Fruit fly (Drosophila melanogaster) whole organism, embryonic: ENCODE measurements around the gene CG31102.

ENCODE experiments used
- Aef1 ChIP-seq: fragments of 200-800 bp; sonication (Bioruptor generic); IDR thresholded peaks from 3 replicates; pipeline ENCODE4 v1.3.6; 2022; ENCODE audit warnings: missing biosample characterization, missing genetic modification characterization
- Asciz ChIP-seq: fragments of 200-800 bp; sonication (Bioruptor generic); optimal IDR thresholded peaks from 2 replicates; lab custom pipeline; 2017; ENCODE audit warnings: missing biosample characterization, mild to moderate bottlenecking, missing genetic modification characterization, missing genetic modification reagents
- Atf6 ChIP-seq: fragments of 200-800 bp; sonication (Bioruptor generic); IDR thresholded peaks from 2 replicates; pipeline ENCODE4 v1.3.6; 2022; ENCODE audit warnings: missing biosample characterization, missing genetic modification characterization
- B-H2 ChIP-seq: fragments of 200-800 bp; sonication (Bioruptor generic); optimal IDR thresholded peaks from 2 replicates; lab custom pipeline; 2018; ENCODE audit warnings: missing biosample characterization, mild to moderate bottlenecking, missing genetic modification characterization
- C15 ChIP-seq: fragments of 200-800 bp; sonication (Bioruptor generic); IDR thresholded peaks from 3 replicates; pipeline ENCODE4 v1.3.6; 2022; ENCODE audit warnings: missing biosample characterization, missing genetic modification characterization
- CG10147 ChIP-seq: fragments of 200-800 bp; sonication (Bioruptor generic); optimal IDR thresholded peaks from 2 replicates; lab custom pipeline; 2019; ENCODE audit warnings: missing biosample characterization, mild to moderate bottlenecking, missing genetic modification characterization, moderate library complexity
- CG11560 ChIP-seq: fragments of 200-800 bp; sonication (Bioruptor generic); IDR thresholded peaks from 3 replicates; pipeline ENCODE4 v1.3.6; 2022; ENCODE audit warnings: missing biosample characterization, missing genetic modification characterization
- CG12071 ChIP-seq: fragments of 200-800 bp; sonication (Bioruptor generic); optimal IDR thresholded peaks from 3 replicates; lab custom pipeline; 2018; ENCODE audit warnings: missing biosample characterization, mild to moderate bottlenecking, missing genetic modification characterization
- CG12299 ChIP-seq: fragments of 200-800 bp; sonication (Bioruptor generic); optimal IDR thresholded peaks from 2 replicates; lab custom pipeline; 2018; ENCODE audit warnings: missing biosample characterization, mild to moderate bottlenecking, missing genetic modification characterization
- CG13296 ChIP-seq: fragments of 200-800 bp; sonication (Bioruptor generic); optimal IDR thresholded peaks from 3 replicates; lab custom pipeline; 2018; ENCODE audit warnings: missing biosample characterization, mild to moderate bottlenecking, missing genetic modification characterization
- CG13894 ChIP-seq: fragments of 200-800 bp; sonication (Bioruptor generic); optimal IDR thresholded peaks from 3 replicates; lab custom pipeline; 2018; ENCODE audit warnings: missing biosample characterization, mild to moderate bottlenecking, missing genetic modification characterization, moderate library complexity
- CG14667 ChIP-seq: fragments of 200-800 bp; sonication (Bioruptor generic); IDR thresholded peaks from 2 replicates; pipeline ENCODE4 v1.3.6; 2022; ENCODE audit warnings: missing biosample characterization, missing genetic modification characterization
- CG17912 ChIP-seq: fragments of 200-800 bp; sonication (Bioruptor generic); optimal IDR thresholded peaks from 2 replicates; lab custom pipeline; 2018; ENCODE audit warnings: missing biosample characterization, mild to moderate bottlenecking, missing genetic modification characterization
- CG18599 ChIP-seq: fragments of 200-800 bp; sonication (Bioruptor generic); optimal IDR thresholded peaks from 3 replicates; lab custom pipeline; 2017; ENCODE audit warnings: missing biosample characterization, missing genetic modification characterization, mild to moderate bottlenecking, moderate library complexity, missing genetic modification reagents
- CG18619 ChIP-seq: fragments of 200-800 bp; sonication (Bioruptor generic); optimal IDR thresholded peaks from 3 replicates; lab custom pipeline; 2017; ENCODE audit warnings: missing biosample characterization, mild to moderate bottlenecking, missing genetic modification characterization
- CG2678 ChIP-seq: fragments of 200-800 bp; sonication (Bioruptor generic); optimal IDR thresholded peaks from 3 replicates; lab custom pipeline; 2019; ENCODE audit warnings: missing biosample characterization, mild to moderate bottlenecking, missing genetic modification characterization, moderate library complexity
- CG3407 ChIP-seq: fragments of 200-800 bp; sonication (Bioruptor generic); optimal IDR thresholded peaks from 2 replicates; lab custom pipeline; 2018; ENCODE audit warnings: missing biosample characterization, mild to moderate bottlenecking, missing genetic modification characterization
- CG34376 ChIP-seq: fragments of 200-800 bp; sonication (Bioruptor generic); optimal IDR thresholded peaks from 2 replicates; lab custom pipeline; 2018; ENCODE audit warnings: missing biosample characterization, mild to moderate bottlenecking, missing genetic modification characterization
- CG3995 ChIP-seq: fragments of 200-800 bp; sonication (Bioruptor generic); optimal IDR thresholded peaks from 3 replicates; lab custom pipeline; 2016; ENCODE audit warnings: missing biosample characterization, missing genetic modification characterization
- CG6765 ChIP-seq: fragments of 200-800 bp; sonication (Bioruptor generic); optimal IDR thresholded peaks from 3 replicates; lab custom pipeline; 2017; ENCODE audit warnings: missing biosample characterization, mild to moderate bottlenecking, missing genetic modification characterization
- CG6791 ChIP-seq: fragments of 200-800 bp; sonication (Bioruptor generic); IDR thresholded peaks from 3 replicates; pipeline ENCODE4 v1.3.6; 2022; ENCODE audit warnings: missing biosample characterization, missing genetic modification characterization; ENCODE audit not compliant: partially characterized antibody
- CG7928 ChIP-seq: fragments of 200-800 bp; sonication (Bioruptor generic); optimal IDR thresholded peaks from 2 replicates; lab custom pipeline; 2017; ENCODE audit warnings: missing biosample characterization, mild to moderate bottlenecking, missing genetic modification characterization
- CG9817 ChIP-seq: fragments of 200-800 bp; sonication (Bioruptor generic); optimal IDR thresholded peaks from 2 replicates; lab custom pipeline; 2018; ENCODE audit warnings: missing biosample characterization, mild to moderate bottlenecking, missing genetic modification characterization, moderate library complexity
- Eip74EF ChIP-seq, 2 experiments: fragments of 200-800 bp in 1 of 2; fragments of >200 bp in 1 of 2; sonication (Bioruptor generic) in 1 of 2; optimal IDR thresholded peaks; 2 replicates each; lab custom pipeline; 2017 to 2019; ENCODE audit warnings: missing biosample characterization in 2 of 2, missing genetic modification characterization in 2 of 2, mild to moderate bottlenecking in 1 of 2, moderate library complexity in 1 of 2
- Ets65A ChIP-seq: fragments of 200-800 bp; sonication (Bioruptor generic); peaks from one replicate; lab custom pipeline; 2016; ENCODE audit warnings: missing biosample characterization, missing genetic modification characterization
- Fer1 ChIP-seq: fragments of 200-800 bp; sonication (Bioruptor generic); optimal IDR thresholded peaks from 2 replicates; lab custom pipeline; 2017; ENCODE audit warnings: missing biosample characterization, mild to moderate bottlenecking, missing genetic modification characterization
- Fer3 ChIP-seq: fragments of 200-800 bp; sonication (Bioruptor generic); optimal IDR thresholded peaks from 2 replicates; lab custom pipeline; 2018; ENCODE audit warnings: missing biosample characterization, mild to moderate bottlenecking, missing genetic modification characterization, moderate library complexity
- H15 ChIP-seq: fragments of 200-800 bp; sonication (Bioruptor generic); IDR thresholded peaks from 3 replicates; pipeline ENCODE4 v1.3.6; 2022; ENCODE audit warnings: missing biosample characterization, missing genetic modification characterization
- Hand ChIP-seq: fragments of 200-800 bp; sonication (Bioruptor generic); optimal IDR thresholded peaks from 2 replicates; lab custom pipeline; 2017; ENCODE audit warnings: mild to moderate bottlenecking, missing biosample characterization, missing genetic modification reagents, missing genetic modification characterization
- HmgZ ChIP-seq: fragments of 200-800 bp; sonication (Bioruptor generic); optimal IDR thresholded peaks from 2 replicates; lab custom pipeline; 2018; ENCODE audit warnings: missing biosample characterization, mild to moderate bottlenecking, missing genetic modification characterization
- Meics ChIP-seq: fragments of 200-800 bp; sonication (Bioruptor generic); optimal IDR thresholded peaks from 2 replicates; lab custom pipeline; 2017; ENCODE audit warnings: missing biosample characterization, mild to moderate bottlenecking, missing genetic modification characterization
- Sox100B ChIP-seq: fragments of 200-800 bp; sonication (Bioruptor generic); optimal IDR thresholded peaks from 3 replicates; lab custom pipeline; 2018; ENCODE audit warnings: missing biosample characterization, mild to moderate bottlenecking, missing genetic modification characterization
- ash1 ChIP-seq: fragments of 200-800 bp; sonication (Bioruptor generic); optimal IDR thresholded peaks from 2 replicates; lab custom pipeline; 2018; ENCODE audit warnings: missing biosample characterization, mild to moderate bottlenecking, missing genetic modification characterization
- caup ChIP-seq: fragments of 200-800 bp; sonication (Bioruptor generic); optimal IDR thresholded peaks from 3 replicates; lab custom pipeline; 2017; ENCODE audit warnings: missing biosample characterization, mild to moderate bottlenecking, missing genetic modification characterization, moderate library complexity; ENCODE audit not compliant: severe bottlenecking
- chif ChIP-seq, 2 experiments: fragments of 200-800 bp; sonication (Bioruptor generic); optimal IDR thresholded peaks; 3 replicates each; lab custom pipeline; 2016; ENCODE audit warnings: missing biosample characterization in 2 of 2, missing genetic modification characterization in 2 of 2
- esg ChIP-seq: fragments of 200-800 bp; sonication (Bioruptor generic); conservative IDR thresholded peaks from 2 replicates; pipeline ENCODE4 v1.3.6; 2022; ENCODE audit warnings: missing biosample characterization, missing genetic modification characterization
- fd64A ChIP-seq: fragments of 200-800 bp; sonication (Bioruptor generic); optimal IDR thresholded peaks from 3 replicates; lab custom pipeline; 2018; ENCODE audit warnings: missing biosample characterization, mild to moderate bottlenecking, missing genetic modification characterization
- gsb ChIP-seq: fragments of 200-800 bp; sonication (Bioruptor generic); IDR thresholded peaks from 2 replicates; pipeline ENCODE4 v1.3.6; 2022; ENCODE audit warnings: missing biosample characterization, missing genetic modification characterization
- h ChIP-seq: fragments of >200 bp; optimal IDR thresholded peaks from 2 replicates; lab custom pipeline; 2017
- hkb ChIP-seq, 2 experiments: fragments of 200-800 bp in 1 of 2; fragments of >200 bp in 1 of 2; sonication (Bioruptor generic) in 1 of 2; IDR thresholded peaks in 1 of 2; optimal IDR thresholded peaks in 1 of 2; 2 replicates each; pipeline versions ENCODE4 v1.3.6 to Lab custom; 2017 to 2022; ENCODE audit warnings: missing biosample characterization in 1 of 2, missing genetic modification characterization in 1 of 2
- inv ChIP-seq: fragments of 200-800 bp; sonication (Bioruptor generic); IDR thresholded peaks from 2 replicates; pipeline ENCODE4 v1.3.6; 2022; ENCODE audit warnings: missing biosample characterization, missing genetic modification characterization; ENCODE audit not compliant: partially characterized antibody
- nerfin-1 ChIP-seq: fragments of 200-800 bp; sonication (Bioruptor generic); optimal IDR thresholded peaks from 3 replicates; lab custom pipeline; 2019; ENCODE audit warnings: missing biosample characterization, mild to moderate bottlenecking, missing genetic modification characterization, moderate library complexity
- onecut ChIP-seq: fragments of 200-800 bp; sonication (Bioruptor generic); IDR thresholded peaks from 2 replicates; pipeline ENCODE4 v1.3.6; 2022; ENCODE audit warnings: missing biosample characterization, missing genetic modification characterization
- org-1 ChIP-seq: fragments of 200-800 bp; sonication (Bioruptor generic); optimal IDR thresholded peaks from 2 replicates; lab custom pipeline; 2017; ENCODE audit warnings: missing biosample characterization, missing genetic modification characterization
- otp ChIP-seq: fragments of 200-800 bp; sonication (Bioruptor generic); IDR thresholded peaks from 3 replicates; pipeline ENCODE4, ENCODE4 v1.3.6; 2022; ENCODE audit warnings: missing biosample characterization, missing genetic modification characterization
- slou ChIP-seq: fragments of 200-800 bp; sonication (Bioruptor generic); optimal IDR thresholded peaks from 3 replicates; lab custom pipeline; 2016; ENCODE audit warnings: missing biosample characterization, missing genetic modification characterization
- sob ChIP-seq: fragments of 200-800 bp; sonication (Bioruptor generic); IDR thresholded peaks from 2 replicates; pipeline ENCODE4 v1.3.6; 2022; ENCODE audit warnings: missing biosample characterization, missing genetic modification characterization
- toy ChIP-seq: fragments of 200-800 bp; sonication (Bioruptor generic); IDR thresholded peaks from 2 replicates; pipeline ENCODE4 v1.3.6; 2022; ENCODE audit warnings: missing biosample characterization, missing genetic modification characterization
- trem ChIP-seq: fragments of 200-800 bp; optimal IDR thresholded peaks from 3 replicates; lab custom pipeline; 2019; ENCODE audit warnings: missing biosample characterization, mild to moderate bottlenecking, missing genetic modification characterization, moderate library complexity
- wek ChIP-seq: fragments of 200-800 bp; sonication (Bioruptor generic); optimal IDR thresholded peaks from 3 replicates; lab custom pipeline; 2018; ENCODE audit warnings: missing biosample characterization, mild to moderate bottlenecking, missing genetic modification characterization, moderate library complexity

CG31102 gene

dm6 chr3R:25281165-25281564 is 14.2 kb downstream of the CG31102 start, which contains the start of gene CG11892:
TSS of gene CG11892 (plus strand) at chr3R:25281548.
- TF ChIP-seq CG17912 (GFP tag; lab: Kevin White, UChicago) (peak; percentile 73), CG7928 (GFP tag; lab: Kevin White, UChicago) (peak; percentile 45), inv (GFP tag; lab: Robert Waterston, UW) (no peak), CG34376 (GFP tag; lab: Kevin White, UChicago) (peak; percentile 17), CG13894 (tag; lab: Kevin White, UChicago) (peak; percentile 68), otp (GFP tag; lab: Robert Waterston, UW) (peak; percentile 45; the same call in 1 of the 3 replicates), org-1 (GFP tag; lab: Kevin White, UChicago) (peak; percentile 21), nerfin-1 (tag; lab: Kevin White, UChicago) (no peak), esg (GFP tag; lab: Robert Waterston, UW) (no peak), CG12071 (GFP tag; lab: Kevin White, UChicago) (peak; percentile 81), CG9817 (tag; lab: Kevin White, UChicago) (peak; percentile 52), Aef1 (no peak), fd64A (GFP tag; lab: Kevin White, UChicago) (peak; percentile 19), CG10147 (GFP tag; lab: Kevin White, UChicago) (peak; percentile 27), wek (GFP tag; lab: Kevin White, UChicago) (peak; percentile 49), CG14667 (GFP tag; lab: Robert Waterston, UW) (no peak), CG2678 (peak; percentile 65), C15 (0 out of 3 replicates have a peak, but pooled peaks have one; percentile 32), CG13296 (GFP tag; lab: Kevin White, UChicago) (peak; percentile 76), trem (tag; lab: Kevin White, UChicago) (no peak), CG6765 (GFP tag; lab: Kevin White, UChicago) (peak; percentile 30), Meics (GFP tag; lab: Kevin White, UChicago) (peak; percentile 55), Eip74EF (GFP tag; optimal IDR thresholded peaks at IDR 0.05; lab: Kevin White, UChicago) (no peak), CG3407 (GFP tag; lab: Kevin White, UChicago) (peak; percentile 42), Atf6 (GFP tag; lab: Robert Waterston, UW) (peak; percentile 21; the same call in 1 of the 2 replicates), toy (GFP tag; lab: Robert Waterston, UW) (no peak), caup (GFP tag; lab: Kevin White, UChicago) (peak; percentile 58), sob (GFP tag; lab: Robert Waterston, UW) (no peak; the same call in 1 of the 2 replicates), CG18619 (GFP tag; lab: Kevin White, UChicago) (peak; percentile 46), H15 (GFP tag; lab: Robert Waterston, UW) (no peak), CG6791 (GFP tag; lab: Robert Waterston, UW) (no peak), ash1 (GFP tag; lab: Kevin White, UChicago) (peak; percentile 45), CG11560 (tag; lab: Robert Waterston, UW) (no peak), CG12299 (tag; lab: Kevin White, UChicago) (peak; percentile 18), Ets65A (peak; percentile 88), h (lab: Kevin White, UChicago) (no peak), hkb (optimal IDR thresholded peaks at IDR 0.05; lab: Kevin White, UChicago) (no peak), hkb (GFP tag; IDR thresholded peaks at IDR 0.05; lab: Robert Waterston, UW) (peak; percentile 27; the same call in 1 of the 2 replicates), HmgZ (tag; lab: Kevin White, UChicago) (peak; percentile 32), onecut (GFP tag; lab: Robert Waterston, UW) (no peak; the same call in 1 of the 2 replicates), Fer1 (GFP tag; lab: Kevin White, UChicago) (peak; percentile 74), Hand (GFP tag; lab: Kevin White, UChicago) (peak; percentile 12), B-H2 (peak; percentile 19), gsb (GFP tag; lab: Robert Waterston, UW) (no peak), Asciz (peak; percentile 42), slou (GFP tag; lab: Kevin White, UChicago) (no peak), CG18599 (GFP tag; lab: Kevin White, UChicago) (peak; percentile 75), Fer3 (tag; lab: Kevin White, UChicago) (peak; percentile 56), chif (GFP tag; optimal IDR thresholded peaks at IDR 0.05; lab: Kevin White, UChicago) (no peak), CG3995 (GFP tag; lab: Kevin White, UChicago) (no peak), Sox100B (peak; percentile 17)
